Worm (Caenorhabditis elegans) whole organism, early embryonic: ENCODE measurements around the gene C47E12.12.

Experiments
- ama-1 ChIP-seq: fragments of 150-350 bp; optimal IDR thresholded peaks from 2 replicates; lab custom pipeline; 2014
- ceh-36 ChIP-seq: sonication (generic microtip); optimal IDR thresholded peaks from 2 replicates; lab custom pipeline; 2016; ENCODE audit warnings: missing genetic modification characterization, inconsistent platforms, missing compliant biosample characterization
- hnd-1 ChIP-seq: sonication (generic microtip); optimal IDR thresholded peaks from 2 replicates; lab custom pipeline; 2016; ENCODE audit warnings: missing genetic modification characterization, missing compliant biosample characterization
- scrt-1 ChIP-seq: fragments of 200-800 bp; sonication (Bioruptor generic); IDR thresholded peaks from 2 replicates; pipeline ENCODE4 v1.3.6; 2022; ENCODE audit warnings: missing genetic modification characterization, missing compliant biosample characterization
- sea-1 ChIP-seq: fragments of 200-800 bp; sonication (Bioruptor generic); conservative IDR thresholded peaks from 2 replicates; pipeline ENCODE4 v1.3.6; 2022; ENCODE audit warnings: missing genetic modification characterization, missing compliant biosample characterization
- tbx-11 ChIP-seq: fragments of 200-800 bp; sonication (Bioruptor generic); IDR thresholded peaks from 2 replicates; pipeline ENCODE4 v1.3.6; 2022; ENCODE audit warnings: missing genetic modification characterization, missing compliant biosample characterization
- tbx-37 ChIP-seq: fragments of 200-800 bp; sonication (Bioruptor generic); conservative IDR thresholded peaks from 2 replicates; pipeline ENCODE4 v1.3.6; 2022; ENCODE audit warnings: missing genetic modification reagents, missing genetic modification characterization, missing compliant biosample characterization

DNA sequence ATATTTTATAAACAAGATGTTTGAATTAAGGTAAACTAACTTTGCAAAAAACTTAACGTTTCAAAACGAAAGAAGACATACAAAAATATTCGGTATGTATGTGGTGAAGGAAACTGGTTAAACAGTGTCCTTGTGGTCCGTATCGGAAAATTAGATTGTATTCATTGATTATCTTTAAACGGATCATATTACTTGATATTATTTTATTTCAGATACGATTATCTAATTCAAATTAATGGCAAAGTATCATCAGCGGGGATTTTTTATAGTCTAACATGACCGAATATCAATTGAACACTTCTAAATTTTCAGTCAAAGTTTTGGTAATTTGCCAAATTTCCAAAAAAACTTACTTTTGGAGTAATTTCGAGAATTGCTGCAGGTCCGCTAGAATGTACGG is 34.3 kb upstream of the C47E12.12 start, which contains the start of gene C47E12.13:
- TF ChIP-seq tbx-11 (GFP tag; lab: Robert Waterston, UW): no peak
- TF ChIP-seq sea-1 (GFP tag; lab: Robert Waterston, UW): no peak
- no peak for TF ChIP-seq ceh-36
- no peak for TF ChIP-seq ama-1 (lab: Kevin White, UChicago)
- no peak for TF ChIP-seq scrt-1 (GFP tag; lab: Robert Waterston, UW)
- no peak for TF ChIP-seq hnd-1 (tag; lab: Kevin White, UChicago)
- TF ChIP-seq tbx-37 (GFP tag; lab: Robert Waterston, UW): no peak
